Fruit fly (Drosophila melanogaster): ENCODE results near the gene CG2218.

The CG2218 gene

DNA sequence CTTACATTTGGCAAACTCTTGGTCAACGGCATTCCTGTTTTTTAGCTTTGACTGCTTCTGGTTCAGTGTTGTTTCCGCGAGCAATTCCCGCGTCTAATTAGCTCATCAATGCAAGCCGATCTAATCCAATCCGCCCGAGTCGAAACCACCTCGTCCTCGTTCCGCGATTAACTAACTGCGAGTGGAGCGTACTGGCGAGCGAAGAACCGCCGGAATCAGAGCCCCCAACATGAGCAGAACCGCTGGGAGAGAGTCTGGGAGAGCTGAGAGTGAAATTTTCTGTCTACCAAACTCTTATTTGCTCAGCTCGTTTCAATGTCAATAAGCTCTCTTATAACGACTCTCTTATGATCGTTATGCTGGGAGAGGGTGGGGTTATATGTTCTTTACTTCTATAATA is 22.1 kb upstream of the CG2218 start (continued):
- TF ChIP-seq CG13123 (GFP tag; optimal IDR thresholded peaks at IDR 0.05), result no peak
- TF ChIP-seq gfzf (GFP tag; optimal IDR thresholded peaks at IDR 0.05), result no peak
- no peak; the same call in 1 of the 2 replicates for TF ChIP-seq CG14014 (GFP tag; IDR thresholded peaks at IDR 0.05)
- no peak for TF ChIP-seq CG13424 (tag; optimal IDR thresholded peaks at IDR 0.05)
- TF ChIP-seq Xrp1 (GFP tag; IDR thresholded peaks at IDR 0.05), result no peak; the same call in 1 of the 2 replicates
- TF ChIP-seq kay (GFP tag; optimal IDR thresholded peaks at IDR 0.05), result peak; percentile 28
- no peak for TF ChIP-seq knrl (GFP tag; IDR thresholded peaks at IDR 0.05; ENCODE audit: partially characterized antibody)
- no peak for TF ChIP-seq Nf-YC (tag; optimal IDR thresholded peaks at IDR 0.05)
- TF ChIP-seq insv (GFP tag; optimal IDR thresholded peaks at IDR 0.05), result no peak
- TF ChIP-seq Dp (GFP tag; optimal IDR thresholded peaks at IDR 0.05), result no peak
- peak; percentile 31; the same call in 1 of the 2 replicates for TF ChIP-seq lmd (GFP tag; IDR thresholded peaks at IDR 0.05)
- peak; percentile 73 for TF ChIP-seq odd (GFP tag; optimal IDR thresholded peaks at IDR 0.05)
- TF ChIP-seq tx (GFP tag; optimal IDR thresholded peaks at IDR 0.05), result peak; percentile 59
- no peak for TF ChIP-seq Scr (GFP tag; IDR thresholded peaks at IDR 0.05; ENCODE audit: partially characterized antibody)
- TF ChIP-seq HHEX (GFP tag; optimal IDR thresholded peaks at IDR 0.05), result peak; percentile 83
- peak; percentile 82 for TF ChIP-seq disco-r (GFP tag; optimal IDR thresholded peaks at IDR 0.05)
- TF ChIP-seq CG10959 (GFP tag; IDR thresholded peaks at IDR 0.05), result peak; percentile 67
- TF ChIP-seq HLHmδ (GFP tag; optimal IDR thresholded peaks at IDR 0.05), result peak; percentile 81
- peak; percentile 79 for TF ChIP-seq her (GFP tag; optimal IDR thresholded peaks at IDR 0.05)
- TF ChIP-seq eve (GFP tag; optimal IDR thresholded peaks at IDR 0.05), result no peak
- peak; percentile 73 for TF ChIP-seq CG15011 (GFP tag; optimal IDR thresholded peaks at IDR 0.05)

dm6 chr3R:30449446-30449845 is 21.4 kb upstream of the CG2218 start:
- TF ChIP-seq run (tag; optimal IDR thresholded peaks at IDR 0.05) (peak; percentile 70), mirr (GFP tag; optimal IDR thresholded peaks at IDR 0.05) (peak; percentile 78), CG10979 (tag; optimal IDR thresholded peaks at IDR 0.05) (no peak), CG1602 (GFP tag; optimal IDR thresholded peaks at IDR 0.05) (no peak), sc (optimal IDR thresholded peaks at IDR 0.05) (no peak), sc (GFP tag; optimal IDR thresholded peaks at IDR 0.05) (no peak), Dll (GFP tag; IDR thresholded peaks at IDR 0.05; ENCODE audit: partially characterized antibody) (no peak), CG11398 (GFP tag; optimal IDR thresholded peaks at IDR 0.05) (no peak), CG6854 (GFP tag; optimal IDR thresholded peaks at IDR 0.05) (no peak), grn (GFP tag; optimal IDR thresholded peaks at IDR 0.05) (peak; percentile 29), CG10274 (GFP tag; optimal IDR thresholded peaks at IDR 0.05) (no peak), Hand (GFP tag; optimal IDR thresholded peaks at IDR 0.05) (no peak), sens-2 (GFP tag; IDR thresholded peaks at IDR 0.05) (peak; percentile 83), gsb (GFP tag; IDR thresholded peaks at IDR 0.05) (no peak), hb (GFP tag; IDR thresholded peaks at IDR 0.05; ENCODE audit: partially characterized antibody) (no peak), mld (GFP tag; IDR thresholded peaks at IDR 0.05; ENCODE audit: partially characterized antibody) (no peak), CG7987 (GFP tag; optimal IDR thresholded peaks at IDR 0.05) (peak; percentile 98), zfh1 (GFP tag; IDR thresholded peaks at IDR 0.05) (no peak), CG7839 (tag; optimal IDR thresholded peaks at IDR 0.05) (no peak), sug (tag; optimal IDR thresholded peaks at IDR 0.05) (peak; percentile 92), chinmo (GFP tag; IDR thresholded peaks at IDR 0.05; ENCODE audit: partially characterized antibody) (peak; percentile 61; the same call in 2 of the 4 replicates), hbn (GFP tag; IDR thresholded peaks at IDR 0.05; ENCODE audit: partially characterized antibody) (no peak), CG34224 (GFP tag; IDR thresholded peaks at IDR 0.05; ENCODE audit: partially characterized antibody) (no peak), sim (GFP tag; IDR thresholded peaks at IDR 0.05) (no peak), CG3407 (GFP tag; optimal IDR thresholded peaks at IDR 0.05) (no peak), CG2712 (tag; optimal IDR thresholded peaks at IDR 0.05) (no peak), h (optimal IDR thresholded peaks at IDR 0.05) (no peak), knrl (GFP tag; IDR thresholded peaks at IDR 0.05; ENCODE audit: partially characterized antibody) (no peak), ro (GFP tag; IDR thresholded peaks at IDR 0.05) (no peak), tll (GFP tag; optimal IDR thresholded peaks at IDR 0.05) (no peak), Hr78 (GFP tag; optimal IDR thresholded peaks at IDR 0.05) (peak in 1 of 2 experiments; percentile 94)
